Fruit fly (Drosophila melanogaster): ENCODE measurements around the gene mus302.

- TF ChIP-seq usp (GFP tag; optimal IDR thresholded peaks at IDR 0.05): no peak
- TF ChIP-seq EcR (GFP tag; optimal IDR thresholded peaks at IDR 0.05): no peak
- TF ChIP-seq pan (optimal IDR thresholded peaks at IDR 0.05): no peak
These were observed 24.3 kb upstream of the mus302 start for dm6 chr3L:16803708-16804350.

All from whole organism.